Worm (Caenorhabditis elegans) whole organism, L2 larva: Measurements from ENCODE around the gene srt-4.

ENCODE experiments used
- nhr-10 ChIP-seq: sonication (generic microtip); optimal IDR thresholded peaks from 2 replicates; lab custom pipeline; 2017; ENCODE audit warnings: missing biosample characterization, missing genetic modification characterization
- nhr-12 ChIP-seq: fragments of 150-350 bp; optimal IDR thresholded peaks from 2 replicates; lab custom pipeline; 2014; ENCODE audit warnings: missing biosample characterization, missing genetic modification characterization
- nhr-237 ChIP-seq: fragments of 150-350 bp; optimal IDR thresholded peaks from 2 replicates; lab custom pipeline; 2014; ENCODE audit warnings: missing biosample characterization, missing genetic modification characterization
- nhr-77 ChIP-seq: fragments of 150-350 bp; optimal IDR thresholded peaks from 2 replicates; lab custom pipeline; 2014; ENCODE audit warnings: missing biosample characterization, missing genetic modification characterization
- sma-3 ChIP-seq: sonication (generic microtip); optimal IDR thresholded peaks from 2 replicates; lab custom pipeline; 2016; ENCODE audit warnings: missing genetic modification reagents, missing genetic modification characterization, missing compliant biosample characterization
- snpc-4 ChIP-seq: fragments of 150-350 bp; optimal IDR thresholded peaks from 2 replicates; lab custom pipeline; 2014; ENCODE audit warnings: missing biosample characterization, missing genetic modification characterization
- ztf-11 ChIP-seq: sonication (generic microtip); optimal IDR thresholded peaks from 2 replicates; lab custom pipeline; 2017; ENCODE audit warnings: missing biosample characterization, missing genetic modification characterization
- ztf-4 ChIP-seq: fragments of 150-350 bp; optimal IDR thresholded peaks from 2 replicates; lab custom pipeline; 2014; ENCODE audit warnings: missing biosample characterization, missing genetic modification characterization

DNA sequence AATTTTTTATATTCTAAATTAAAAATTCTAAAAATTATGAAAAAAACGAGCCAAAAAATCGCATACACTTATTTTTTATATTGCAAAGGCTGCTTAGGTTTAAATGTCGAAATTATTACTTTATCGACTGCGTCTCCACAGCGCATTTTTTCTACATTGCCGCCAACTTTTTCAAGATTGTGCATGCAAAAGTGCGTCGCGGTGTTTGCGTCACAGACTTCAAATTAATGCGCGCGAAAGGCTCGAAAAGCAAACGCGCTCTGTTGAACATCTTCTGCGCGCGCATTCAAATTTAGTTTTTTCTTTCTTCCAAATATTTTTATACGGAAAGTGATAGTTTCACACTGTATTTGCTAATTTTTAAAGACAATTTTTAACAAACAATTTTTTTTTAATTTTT, 22.8 kb downstream of the srt-4 start:
- TF ChIP-seq ztf-11 (tag; lab: Kevin White, UChicago) (no peak), nhr-77 (tag; lab: Kevin White, UChicago) (no peak), nhr-237 (tag; lab: Kevin White, UChicago) (peak; percentile 29), ztf-4 (tag; lab: Kevin White, UChicago) (peak; percentile 28), snpc-4 (tag; lab: Kevin White, UChicago) (peak; percentile 46), nhr-12 (tag; lab: Kevin White, UChicago) (no peak), nhr-10 (tag; lab: Kevin White, UChicago) (no peak), sma-3 (GFP tag; lab: Kevin White, UChicago) (peak; percentile 66)
